Worm (Caenorhabditis elegans) whole organism, mixed stage, embryonic: Measurements from ENCODE around the gene hpo-28.

Source experiments
- bed-3 ChIP-seq: fragments of 200-800 bp; sonication (Bioruptor generic); optimal IDR thresholded peaks from 3 replicates; lab custom pipeline; 2018; ENCODE audit warnings: mild to moderate bottlenecking, missing genetic modification characterization, moderate library complexity, missing compliant biosample characterization
- elt-1 ChIP-seq: sonication (generic microtip); optimal IDR thresholded peaks from 2 replicates; lab custom pipeline; 2017; ENCODE audit warnings: missing genetic modification characterization, mild to moderate bottlenecking, missing compliant biosample characterization, antibody characterized with exemption, moderate library complexity, borderline replicate concordance; ENCODE audit not compliant: insufficient read depth
- elt-3 ChIP-seq: fragments of 150-350 bp; optimal IDR thresholded peaks from 2 replicates; lab custom pipeline; 2014; ENCODE audit warnings: missing biosample characterization, missing genetic modification characterization
- lsy-2 ChIP-seq: fragments of 150-350 bp; optimal IDR thresholded peaks from 2 replicates; lab custom pipeline; 2014; ENCODE audit warnings: missing biosample characterization, missing genetic modification characterization
- mep-1 ChIP-seq: fragments of 150-350 bp; optimal IDR thresholded peaks from 2 replicates; lab custom pipeline; 2017; ENCODE audit warnings: missing biosample characterization, missing genetic modification reagents, missing genetic modification characterization, inconsistent platforms
- pha-4 ChIP-seq: fragments of 150-350 bp; optimal IDR thresholded peaks from 2 replicates; lab custom pipeline; 2018; ENCODE audit warnings: missing biosample characterization, missing genetic modification reagents, missing genetic modification characterization
- sptf-1 ChIP-seq: sonication (generic microtip); optimal IDR thresholded peaks from 2 replicates; lab custom pipeline; 2017; ENCODE audit warnings: mild to moderate bottlenecking, missing genetic modification characterization, moderate library complexity, missing compliant biosample characterization
- unc-62 ChIP-seq: fragments of 150-350 bp; optimal IDR thresholded peaks from 2 replicates; lab custom pipeline; 2014; ENCODE audit warnings: missing biosample characterization, missing genetic modification reagents, missing genetic modification characterization

ce11 chrIII:5734328-5734727 lies 25.2 kb upstream of the hpo-28 start:
- TF ChIP-seq pha-4 (tag; lab: Kevin White, UChicago) = no peak
- no peak for TF ChIP-seq bed-3
- no peak for TF ChIP-seq sptf-1 (tag; lab: Kevin White, UChicago)
- TF ChIP-seq lsy-2 = no peak
- TF ChIP-seq elt-1 (tag; lab: Kevin White, UChicago) = no peak
- TF ChIP-seq unc-62 (GFP tag; lab: Kevin White, UChicago) = no peak
- no peak for TF ChIP-seq elt-3 (tag; lab: Kevin White, UChicago)
- no peak for TF ChIP-seq mep-1
